Fruit fly (Drosophila melanogaster) whole organism, embryonic: ENCODE measurements around the gene LIMK1.

ENCODE experiments used
- Adf1 ChIP-seq: fragments of 200-800 bp; sonication (Bioruptor generic); IDR thresholded peaks from 2 replicates; pipeline ENCODE4 v1.3.6; 2022; ENCODE audit warnings: missing biosample characterization, missing genetic modification characterization
- Atf-2 ChIP-seq: fragments of 200-800 bp; sonication (Bioruptor generic); optimal IDR thresholded peaks from 2 replicates; lab custom pipeline; 2016; ENCODE audit warnings: missing biosample characterization, missing genetic modification characterization
- B-H2 ChIP-seq: fragments of 200-800 bp; sonication (Bioruptor generic); optimal IDR thresholded peaks from 2 replicates; lab custom pipeline; 2018; ENCODE audit warnings: missing biosample characterization, mild to moderate bottlenecking, missing genetic modification characterization
- Bgb ChIP-seq: fragments of 200-800 bp; sonication (Bioruptor generic); IDR thresholded peaks from 2 replicates; pipeline ENCODE4 v1.3.6; 2022; ENCODE audit warnings: missing biosample characterization, missing genetic modification characterization; ENCODE audit not compliant: partially characterized antibody
- CG10147 ChIP-seq: fragments of 200-800 bp; sonication (Bioruptor generic); optimal IDR thresholded peaks from 2 replicates; lab custom pipeline; 2019; ENCODE audit warnings: missing biosample characterization, mild to moderate bottlenecking, missing genetic modification characterization, moderate library complexity
- CG11093 ChIP-seq: fragments of 200-800 bp; sonication (Bioruptor generic); IDR thresholded peaks from 3 replicates; pipeline ENCODE4 v1.3.6; 2022; ENCODE audit warnings: missing biosample characterization, missing genetic modification characterization
- CG11398 ChIP-seq: fragments of 200-800 bp; sonication (Bioruptor generic); optimal IDR thresholded peaks from 2 replicates; lab custom pipeline; 2016; ENCODE audit warnings: missing biosample characterization, missing genetic modification characterization
- CG12071 ChIP-seq: fragments of 200-800 bp; sonication (Bioruptor generic); optimal IDR thresholded peaks from 3 replicates; lab custom pipeline; 2018; ENCODE audit warnings: missing biosample characterization, mild to moderate bottlenecking, missing genetic modification characterization
- CG14667 ChIP-seq: fragments of 200-800 bp; sonication (Bioruptor generic); IDR thresholded peaks from 2 replicates; pipeline ENCODE4 v1.3.6; 2022; ENCODE audit warnings: missing biosample characterization, missing genetic modification characterization
- CG15479 ChIP-seq: fragments of 200-800 bp; sonication (Bioruptor generic); optimal IDR thresholded peaks from 3 replicates; lab custom pipeline; 2019; ENCODE audit warnings: missing biosample characterization, mild to moderate bottlenecking, missing genetic modification characterization, moderate library complexity
- CG15601 ChIP-seq: fragments of 200-800 bp; sonication (Bioruptor generic); optimal IDR thresholded peaks from 3 replicates; lab custom pipeline; 2019; ENCODE audit warnings: missing biosample characterization, mild to moderate bottlenecking, missing genetic modification characterization, moderate library complexity
- CG2678 ChIP-seq: fragments of 200-800 bp; sonication (Bioruptor generic); optimal IDR thresholded peaks from 3 replicates; lab custom pipeline; 2019; ENCODE audit warnings: missing biosample characterization, mild to moderate bottlenecking, missing genetic modification characterization, moderate library complexity
- CG31388 ChIP-seq: fragments of 200-800 bp; sonication (Bioruptor generic); optimal IDR thresholded peaks from 2 replicates; lab custom pipeline; 2016; ENCODE audit warnings: missing biosample characterization, missing genetic modification characterization
- CG31441 ChIP-seq: fragments of 200-800 bp; sonication (Bioruptor generic); IDR thresholded peaks from 2 replicates; pipeline ENCODE4 v1.3.6; 2022; ENCODE audit warnings: missing biosample characterization, missing genetic modification characterization
- CG32772 ChIP-seq: fragments of 200-800 bp; sonication (Bioruptor generic); IDR thresholded peaks from 2 replicates; pipeline ENCODE4 v1.3.6; 2022; ENCODE audit warnings: missing biosample characterization, missing genetic modification characterization
- CG3281 ChIP-seq: fragments of 200-800 bp; sonication (Bioruptor generic); optimal IDR thresholded peaks from 3 replicates; lab custom pipeline; 2017; ENCODE audit warnings: missing biosample characterization, mild to moderate bottlenecking, missing genetic modification characterization
- CG33213 ChIP-seq: fragments of 200-800 bp; sonication (Bioruptor generic); optimal IDR thresholded peaks from 3 replicates; lab custom pipeline; 2016; ENCODE audit warnings: missing biosample characterization, missing genetic modification characterization
- CG3407 ChIP-seq: fragments of 200-800 bp; sonication (Bioruptor generic); optimal IDR thresholded peaks from 2 replicates; lab custom pipeline; 2018; ENCODE audit warnings: missing biosample characterization, mild to moderate bottlenecking, missing genetic modification characterization
- CG4820 ChIP-seq: fragments of 200-800 bp; sonication (Bioruptor generic); optimal IDR thresholded peaks from 3 replicates; lab custom pipeline; 2016; ENCODE audit warnings: missing biosample characterization, missing genetic modification characterization
- CG8281 ChIP-seq: fragments of 200-800 bp; sonication (Bioruptor generic); optimal IDR thresholded peaks from 2 replicates; lab custom pipeline; 2018; ENCODE audit warnings: missing biosample characterization, mild to moderate bottlenecking, missing genetic modification characterization, moderate library complexity
- CG8388 ChIP-seq: fragments of 200-800 bp; sonication (Bioruptor generic); optimal IDR thresholded peaks from 2 replicates; lab custom pipeline; 2019; ENCODE audit warnings: missing biosample characterization, mild to moderate bottlenecking, missing genetic modification characterization, moderate library complexity
- CG9817 ChIP-seq: fragments of 200-800 bp; sonication (Bioruptor generic); optimal IDR thresholded peaks from 2 replicates; lab custom pipeline; 2018; ENCODE audit warnings: missing biosample characterization, mild to moderate bottlenecking, missing genetic modification characterization, moderate library complexity
- CoRest ChIP-seq: fragments of 200-800 bp; sonication (Bioruptor generic); optimal IDR thresholded peaks from 3 replicates; lab custom pipeline; 2018; ENCODE audit warnings: missing biosample characterization, mild to moderate bottlenecking, missing genetic modification characterization, moderate library complexity
- Dfd ChIP-seq, 2 experiments: fragments of >200 bp; optimal IDR thresholded peaks; 2 replicates each; lab custom pipeline; 2017; ENCODE audit warnings: missing biosample characterization in 2 of 2, missing genetic modification characterization in 2 of 2
- Gug ChIP-seq: fragments of 200-800 bp; sonication (Bioruptor generic); IDR thresholded peaks from 4 replicates; pipeline ENCODE4 v1.3.6; 2022; ENCODE audit warnings: missing biosample characterization, missing genetic modification characterization
- HHEX ChIP-seq: fragments of 200-800 bp; sonication (Bioruptor generic); optimal IDR thresholded peaks from 3 replicates; lab custom pipeline; 2017; ENCODE audit warnings: missing biosample characterization, mild to moderate bottlenecking, missing genetic modification characterization, missing genetic modification reagents
- Hey ChIP-seq: fragments of 200-800 bp; sonication (Bioruptor generic); optimal IDR thresholded peaks from 3 replicates; lab custom pipeline; 2018; ENCODE audit warnings: missing biosample characterization, mild to moderate bottlenecking, missing genetic modification characterization
- Jarid2 ChIP-seq: fragments of 200-800 bp; sonication (Bioruptor generic); optimal IDR thresholded peaks from 3 replicates; lab custom pipeline; 2017; ENCODE audit warnings: mild to moderate bottlenecking, missing biosample characterization, missing genetic modification reagents, missing genetic modification characterization
- NC2α ChIP-seq: fragments of 200-800 bp; sonication (Bioruptor generic); optimal IDR thresholded peaks from 2 replicates; lab custom pipeline; 2016; ENCODE audit warnings: missing biosample characterization, missing genetic modification characterization
- Neu2 ChIP-seq: fragments of 200-800 bp; sonication (Bioruptor generic); optimal IDR thresholded peaks from 3 replicates; lab custom pipeline; 2016; ENCODE audit warnings: missing biosample characterization, missing genetic modification characterization, borderline replicate concordance
- Rfx ChIP-seq: fragments of 200-800 bp; sonication (Bioruptor generic); IDR thresholded peaks from 2 replicates; pipeline ENCODE4 v1.3.6; 2022; ENCODE audit warnings: missing biosample characterization, missing genetic modification characterization
- Taf1 ChIP-seq: fragments of 200-800 bp; sonication (Bioruptor generic); IDR thresholded peaks from 2 replicates; pipeline ENCODE4 v1.3.6; 2022; ENCODE audit warnings: missing biosample characterization, missing genetic modification characterization
- Usf ChIP-seq: fragments of 200-800 bp; sonication (Bioruptor generic); optimal IDR thresholded peaks from 2 replicates; lab custom pipeline; 2017; ENCODE audit warnings: missing genotype, missing biosample characterization, missing genetic modification characterization
- Xbp1 ChIP-seq: fragments of 200-800 bp; sonication (Bioruptor generic); optimal IDR thresholded peaks from 3 replicates; lab custom pipeline; 2016; ENCODE audit warnings: missing biosample characterization, mild to moderate bottlenecking, missing genetic modification characterization
- ase ChIP-seq: fragments of 200-800 bp; sonication (Bioruptor generic); IDR thresholded peaks from 3 replicates; pipeline ENCODE4 v1.3.6; 2022; ENCODE audit warnings: missing biosample characterization, missing genetic modification characterization
- btn ChIP-seq: fragments of 200-800 bp; sonication (Bioruptor generic); optimal IDR thresholded peaks from 2 replicates; lab custom pipeline; 2016; ENCODE audit warnings: missing biosample characterization, missing genetic modification characterization
- cato ChIP-seq: fragments of 200-800 bp; sonication (Bioruptor generic); optimal IDR thresholded peaks from 2 replicates; lab custom pipeline; 2016; ENCODE audit warnings: missing biosample characterization, missing genetic modification characterization, borderline replicate concordance
- cwo ChIP-seq: fragments of 200-800 bp; sonication (Bioruptor generic); optimal IDR thresholded peaks from 3 replicates; lab custom pipeline; 2017; ENCODE audit warnings: missing biosample characterization, missing genetic modification characterization, mild to moderate bottlenecking, moderate library complexity, missing genetic modification reagents
- dysf ChIP-seq: fragments of 200-800 bp; sonication (Bioruptor generic); IDR thresholded peaks from 3 replicates; pipeline ENCODE4 v1.3.6; 2022; ENCODE audit warnings: missing biosample characterization, missing genetic modification characterization
- fd102C ChIP-seq: fragments of 200-800 bp; sonication (Bioruptor generic); optimal IDR thresholded peaks from 2 replicates; lab custom pipeline; 2018; ENCODE audit warnings: missing biosample characterization, mild to moderate bottlenecking, missing genetic modification characterization, moderate library complexity
- gsb ChIP-seq: fragments of 200-800 bp; sonication (Bioruptor generic); IDR thresholded peaks from 2 replicates; pipeline ENCODE4 v1.3.6; 2022; ENCODE audit warnings: missing biosample characterization, missing genetic modification characterization
- ind ChIP-seq: fragments of 200-800 bp; sonication (Bioruptor generic); optimal IDR thresholded peaks from 3 replicates; lab custom pipeline; 2016; ENCODE audit warnings: missing biosample characterization, missing genetic modification characterization
- lola ChIP-seq, 3 experiments: fragments of >200 bp in 2 of 3; fragments of 200-800 bp in 1 of 3; sonication (Bioruptor generic) in 1 of 3; optimal IDR thresholded peaks; 2 replicates each; lab custom pipeline; 2017 to 2019; ENCODE audit warnings: missing biosample characterization in 3 of 3, missing genetic modification characterization in 3 of 3, mild to moderate bottlenecking in 1 of 3, moderate library complexity in 1 of 3
- p53 ChIP-seq: fragments of 200-800 bp; sonication (Bioruptor generic); optimal IDR thresholded peaks from 2 replicates; lab custom pipeline; 2016; ENCODE audit warnings: missing biosample characterization, missing genetic modification characterization
- ranshi ChIP-seq: fragments of 200-800 bp; sonication (Bioruptor generic); IDR thresholded peaks from 2 replicates; pipeline ENCODE4 v1.3.6; 2022; ENCODE audit warnings: missing biosample characterization, missing genetic modification characterization
- salm ChIP-seq: fragments of 200-800 bp; sonication (Bioruptor generic); optimal IDR thresholded peaks from 2 replicates; lab custom pipeline; 2018; ENCODE audit warnings: missing biosample characterization, mild to moderate bottlenecking, missing genetic modification characterization
- trem ChIP-seq: fragments of 200-800 bp; optimal IDR thresholded peaks from 3 replicates; lab custom pipeline; 2019; ENCODE audit warnings: missing biosample characterization, mild to moderate bottlenecking, missing genetic modification characterization, moderate library complexity
- vnd ChIP-seq: fragments of 200-800 bp; sonication (Bioruptor generic); IDR thresholded peaks from 3 replicates; pipeline ENCODE4 v1.3.6; 2022; ENCODE audit warnings: missing biosample characterization, missing genetic modification characterization; ENCODE audit not compliant: partially characterized antibody
- wor ChIP-seq: fragments of 200-800 bp; sonication (Bioruptor generic); IDR thresholded peaks from 2 replicates; pipeline ENCODE4 v1.3.6; 2022; ENCODE audit warnings: missing biosample characterization, missing genetic modification characterization
- zfh2 ChIP-seq: fragments of 200-800 bp; sonication (Bioruptor generic); optimal IDR thresholded peaks from 2 replicates; lab custom pipeline; 2016; ENCODE audit warnings: missing biosample characterization, missing genetic modification characterization

The LIMK1 gene

dm6 chrX:12567663-12568062, 24.3 kb downstream of the LIMK1 start (continued):
- TF ChIP-seq zfh2 = no peak
- no peak; the same call in 1 of the 2 replicates for TF ChIP-seq CG14667 (GFP tag; lab: Robert Waterston, UW)
- TF ChIP-seq CG12071 (GFP tag; lab: Kevin White, UChicago) = peak; percentile 44
- TF ChIP-seq ranshi (GFP tag; lab: Robert Waterston, UW) = peak; percentile 80
- TF ChIP-seq CG10147 (GFP tag; lab: Kevin White, UChicago) = peak; percentile 91
- TF ChIP-seq CG2678 (tag; lab: Kevin White, UChicago) = peak; percentile 92
- peak in 1 of 3 experiments; percentile 28 for TF ChIP-seq lola (GFP tag; optimal IDR thresholded peaks at IDR 0.05; lab: Kevin White, UChicago)
- TF ChIP-seq ase (GFP tag; lab: Robert Waterston, UW) = no peak; the same call in 2 of the 3 replicates
- TF ChIP-seq gsb (GFP tag; lab: Robert Waterston, UW) = peak; percentile 42
- no peak for TF ChIP-seq NC2α (GFP tag; lab: Kevin White, UChicago)
- TF ChIP-seq CG31441 = peak; percentile 84
- no peak for TF ChIP-seq p53 (GFP tag; lab: Kevin White, UChicago)
- TF ChIP-seq CG8281 (tag; lab: Kevin White, UChicago) = peak; percentile 57
- TF ChIP-seq Hey = no peak
- peak; percentile 37 for TF ChIP-seq cato (GFP tag; lab: Kevin White, UChicago)
- TF ChIP-seq CG9817 (tag; lab: Kevin White, UChicago) = peak; percentile 82
- no peak for TF ChIP-seq CG31388 (GFP tag; lab: Kevin White, UChicago)
- peak; percentile 63 for TF ChIP-seq Adf1 (GFP tag; lab: Robert Waterston, UW)
- peak; percentile 14 for TF ChIP-seq Jarid2 (GFP tag; lab: Kevin White, UChicago)
- peak; percentile 93 for TF ChIP-seq B-H2 (GFP tag; lab: Kevin White, UChicago)
- no peak for TF ChIP-seq btn (GFP tag; lab: Kevin White, UChicago)
- peak; percentile 87 for TF ChIP-seq dysf (GFP tag; lab: Robert Waterston, UW)
- peak; percentile 37; the same call in 1 of the 2 replicates for TF ChIP-seq Taf1 (GFP tag; lab: Robert Waterston, UW)
- TF ChIP-seq CG3281 (GFP tag; lab: Kevin White, UChicago) = peak; percentile 87
- peak; percentile 57 for TF ChIP-seq Xbp1 (GFP tag; lab: Kevin White, UChicago)
- 0 out of 2 replicates have a peak, but pooled peaks have one; percentile 25 for TF ChIP-seq wor (GFP tag; lab: Robert Waterston, UW)
- TF ChIP-seq CG32772 (GFP tag; lab: Robert Waterston, UW) = peak; percentile 67
- TF ChIP-seq CG11093 = peak; percentile 65; the same call in 2 of the 3 replicates
- no peak for TF ChIP-seq Neu2
- TF ChIP-seq CG11398 (GFP tag; lab: Kevin White, UChicago) = no peak
- peak; percentile 81 for TF ChIP-seq HHEX (GFP tag; lab: Kevin White, UChicago)
- no peak for TF ChIP-seq CG15479
- peak; percentile 57 for TF ChIP-seq CG15601 (tag; lab: Kevin White, UChicago)
- TF ChIP-seq Rfx (GFP tag; lab: Robert Waterston, UW) = peak; percentile 79
- 0 out of 4 replicates have a peak, but pooled peaks have one; percentile 19 for TF ChIP-seq Gug (GFP tag; lab: Robert Waterston, UW)
- peak; percentile 63 for TF ChIP-seq ind (GFP tag; lab: Kevin White, UChicago)
- TF ChIP-seq CG4820 = peak; percentile 25
- TF ChIP-seq Atf-2 = no peak
- peak; percentile 43 for TF ChIP-seq trem (tag; lab: Kevin White, UChicago)
- TF ChIP-seq fd102C (GFP tag; lab: Kevin White, UChicago) = no peak
- peak; percentile 86 for TF ChIP-seq cwo (GFP tag; lab: Kevin White, UChicago)
- no peak for TF ChIP-seq Dfd (GFP tag; optimal IDR thresholded peaks at IDR 0.05; lab: Kevin White, UChicago)
- TF ChIP-seq CG3407 = peak; percentile 44
- TF ChIP-seq CG8388 (GFP tag; lab: Kevin White, UChicago) = peak; percentile 70
- peak; percentile 71 for TF ChIP-seq salm (tag; lab: Kevin White, UChicago)
- TF ChIP-seq CoRest (tag; lab: Kevin White, UChicago) = peak; percentile 73
- TF ChIP-seq CG33213 (GFP tag; lab: Kevin White, UChicago) = no peak
- TF ChIP-seq Usf (GFP tag; lab: Kevin White, UChicago) = no peak
- TF ChIP-seq vnd (GFP tag; lab: Robert Waterston, UW) = no peak
- no peak for TF ChIP-seq Bgb (GFP tag; lab: Robert Waterston, UW)
